Worm (Caenorhabditis elegans) whole organism, early embryonic: ENCODE data around the gene ptr-20.
A peak's percentile ranks its signal among the peaks of the same experiment; 100 is the strongest.

Experiments used
- B0310.2 ChIP-seq: sonication (generic microtip); optimal IDR thresholded peaks from 2 replicates; lab custom pipeline; 2016; ENCODE audit warnings: mild to moderate bottlenecking, missing genetic modification characterization, missing compliant biosample characterization
- F13C5.2 ChIP-seq: sonication (generic microtip); optimal IDR thresholded peaks from 2 replicates; lab custom pipeline; 2017; ENCODE audit warnings: mild to moderate bottlenecking, missing genetic modification characterization, inconsistent platforms, missing compliant biosample characterization
- aly-1 ChIP-seq: sonication (generic microtip); optimal IDR thresholded peaks from 2 replicates; lab custom pipeline; 2016; ENCODE audit warnings: missing genetic modification characterization, missing compliant biosample characterization
- ama-1 ChIP-seq: fragments of 150-350 bp; optimal IDR thresholded peaks from 2 replicates; lab custom pipeline; 2014
- ceh-13 ChIP-seq: fragments of 200-800 bp; sonication (Bioruptor generic); optimal IDR thresholded peaks from 2 replicates; lab custom pipeline; 2018; ENCODE audit warnings: mild to moderate bottlenecking, missing genetic modification characterization, missing compliant biosample characterization
- ets-7 ChIP-seq: sonication (generic microtip); optimal IDR thresholded peaks from 2 replicates; lab custom pipeline; 2016; ENCODE audit warnings: missing genotype, missing genetic modification characterization, missing compliant biosample characterization
- flt-1 ChIP-seq: fragments of 200-800 bp; sonication (Bioruptor generic); IDR thresholded peaks from 2 replicates; pipeline ENCODE4 v1.3.6; 2022; ENCODE audit warnings: missing genetic modification characterization, missing compliant biosample characterization
- hmg-4 ChIP-seq: fragments of 200-800 bp; sonication (Bioruptor generic); optimal IDR thresholded peaks from 2 replicates; lab custom pipeline; 2018; ENCODE audit warnings: mild to moderate bottlenecking, missing genetic modification characterization, missing compliant biosample characterization
- scrt-1 ChIP-seq: fragments of 200-800 bp; sonication (Bioruptor generic); IDR thresholded peaks from 2 replicates; pipeline ENCODE4 v1.3.6; 2022; ENCODE audit warnings: missing genetic modification characterization, missing compliant biosample characterization
- tra-4 ChIP-seq: sonication (generic microtip); optimal IDR thresholded peaks from 2 replicates; lab custom pipeline; 2017; ENCODE audit warnings: missing genetic modification characterization, missing compliant biosample characterization

DNA sequence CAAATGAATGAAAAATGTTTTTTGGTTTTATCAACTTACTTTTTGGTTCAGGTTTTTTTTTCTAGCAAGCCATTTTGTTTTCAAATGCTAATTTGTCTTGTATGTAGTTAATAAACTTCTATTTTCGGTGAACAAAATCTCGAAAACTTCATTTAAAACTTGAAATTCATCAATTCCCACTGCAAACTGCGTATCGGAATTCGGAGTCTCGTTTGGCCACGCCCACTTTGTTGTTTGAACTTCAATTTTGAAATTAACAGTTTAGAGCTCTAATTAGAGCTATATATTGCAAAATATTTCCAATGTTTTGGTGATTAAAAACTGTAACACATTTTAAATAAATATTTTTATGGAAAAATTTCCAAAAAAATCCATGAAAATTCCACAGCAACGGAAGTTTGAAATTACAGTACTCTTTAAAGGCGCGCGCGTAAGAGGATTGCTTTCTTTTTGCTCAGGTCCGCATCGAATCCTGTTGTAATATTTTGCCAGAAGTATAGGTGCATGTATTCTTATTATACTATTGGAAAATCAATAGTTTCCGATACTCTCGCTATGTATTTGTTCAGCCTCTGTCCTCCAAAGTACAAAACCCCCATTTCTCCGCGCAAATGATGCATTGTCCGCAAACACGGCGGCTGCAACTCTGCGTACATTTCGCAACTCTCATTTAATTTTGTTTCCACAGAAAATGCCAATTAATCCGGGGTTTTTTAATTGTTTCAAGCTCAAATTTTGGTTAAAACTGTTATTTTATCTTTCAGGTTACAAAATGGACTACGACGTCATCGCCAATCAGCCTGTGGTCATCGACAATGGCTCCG lies 38.2 kb upstream of the ptr-20 start, which contains the start of gene arp-1:
- peak; percentile 35 for TF ChIP-seq hmg-4
- TF ChIP-seq ets-7 (tag; lab: Kevin White, UChicago): no peak
- TF ChIP-seq aly-1: no peak
- TF ChIP-seq scrt-1 (GFP tag; lab: Robert Waterston, UW): no peak
- TF ChIP-seq ceh-13: no peak
- no peak for TF ChIP-seq tra-4
- TF ChIP-seq ama-1 (lab: Kevin White, UChicago): no peak
- no peak for TF ChIP-seq F13C5.2 (tag; lab: Kevin White, UChicago)
- no peak for TF ChIP-seq flt-1
- TF ChIP-seq B0310.2 (tag; lab: Kevin White, UChicago): no peak
